Worm (Caenorhabditis elegans): ENCODE results near the gene srbc-82.

DNA sequence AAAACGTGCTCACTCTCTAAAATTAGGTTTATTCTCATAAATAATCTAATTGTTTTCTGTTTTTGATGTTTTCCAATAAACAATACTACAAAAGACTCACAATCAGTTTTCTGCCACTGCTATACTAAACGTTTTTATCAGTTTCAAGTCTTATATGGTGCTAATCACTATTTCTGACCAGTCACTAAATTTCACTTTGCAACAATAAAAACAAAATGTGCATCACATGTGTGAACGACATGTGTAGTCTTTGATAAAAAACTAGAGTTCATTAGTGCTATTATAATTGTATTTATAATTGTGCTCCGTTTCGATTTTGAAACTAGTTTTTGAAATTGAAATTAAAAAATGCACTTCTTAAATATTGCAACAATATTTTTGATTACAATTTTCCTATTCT is 22.5 kb upstream of the srbc-82 start, which contains the start of gene cyp-37B1:
- TF ChIP-seq him-1 (tag; optimal IDR thresholded peaks at IDR 0.05) (no peak), dao-5 (tag; optimal IDR thresholded peaks at IDR 0.05) (no peak)

Measured in whole organism, L4/young adult.